Comparison of ENCODE assay signal across 2 fruit fly cellular contexts in the genomic region with DNA sequence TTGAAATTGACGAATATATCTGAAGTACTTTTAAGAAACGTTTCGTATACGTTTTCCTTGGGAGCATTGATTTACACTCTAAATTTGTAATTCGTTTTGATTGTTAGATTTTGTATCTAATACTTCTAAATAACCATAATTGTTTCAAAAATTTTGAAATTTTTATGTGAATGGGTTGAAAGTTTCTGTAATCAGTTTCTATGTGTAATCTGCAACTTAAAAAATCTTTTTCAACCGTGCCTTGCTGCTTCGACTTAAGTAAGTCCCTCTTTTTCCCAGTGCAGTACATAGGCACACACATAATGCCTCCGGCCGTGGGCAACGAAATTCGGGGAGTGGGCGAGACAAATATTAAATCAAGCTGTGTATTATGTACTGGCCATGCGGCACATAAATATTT.
TF ChIP-seq lines count a peak whose summit lies in the region.

No protein-coding gene starts in this region.

- no peak for TF ChIP-seq CTCF in whole organism, embryonic (GFP tag; optimal IDR thresholded peaks at IDR 0.05; lab: Kevin White, UChicago)

TF ChIP-seq in whole organism, embryonic, 481 proteins besides CTCF, POLR2A, EP300 and RAD21 (continues in another document):
- TF ChIP-seq CG33213 (GFP tag; optimal IDR thresholded peaks at IDR 0.05; lab: Kevin White, UChicago) (peak; percentile 25), amos (GFP tag; IDR thresholded peaks at IDR 0.05; lab: Robert Waterston, UW; ENCODE audit: partially characterized antibody) (no peak), Atf6 (GFP tag; IDR thresholded peaks at IDR 0.05; lab: Robert Waterston, UW) (no peak), zf30C (GFP tag; optimal IDR thresholded peaks at IDR 0.05; lab: Kevin White, UChicago) (peak; percentile 52), CG18262 (tag; optimal IDR thresholded peaks at IDR 0.05; lab: Kevin White, UChicago) (peak; percentile 51), CG14710 (tag; optimal IDR thresholded peaks at IDR 0.05; lab: Kevin White, UChicago) (peak; percentile 35), hbn (GFP tag; IDR thresholded peaks at IDR 0.05; lab: Robert Waterston, UW; ENCODE audit: partially characterized antibody) (no peak), Atf-2 (GFP tag; optimal IDR thresholded peaks at IDR 0.05; lab: Kevin White, UChicago) (no peak), CG7372 (GFP tag; IDR thresholded peaks at IDR 0.05; lab: Robert Waterston, UW) (no peak), exex (tag; optimal IDR thresholded peaks at IDR 0.05; lab: Kevin White, UChicago) (no peak), D (optimal IDR thresholded peaks at IDR 0.05; lab: Kevin White, UChicago) (no peak), D (GFP tag; optimal IDR thresholded peaks at IDR 0.05; lab: Kevin White, UChicago) (peak; percentile 1), CG1602 (GFP tag; optimal IDR thresholded peaks at IDR 0.05; lab: Kevin White, UChicago) (peak; percentile 19), CG13775 (GFP tag; optimal IDR thresholded peaks at IDR 0.05; lab: Kevin White, UChicago) (peak; percentile 10), CG9215 (GFP tag; IDR thresholded peaks at IDR 0.05; lab: Robert Waterston, UW) (no peak), az2 (GFP tag; optimal IDR thresholded peaks at IDR 0.05; lab: Kevin White, UChicago) (peak; percentile 26), Oli (tag; optimal IDR thresholded peaks at IDR 0.05; lab: Kevin White, UChicago) (peak; percentile 26), gcm2 (GFP tag; optimal IDR thresholded peaks at IDR 0.05; lab: Kevin White, UChicago) (no peak), CG4617 (GFP tag; optimal IDR thresholded peaks at IDR 0.05; lab: Kevin White, UChicago; ENCODE audit: borderline replicate concordance) (no peak), CG43689 (GFP tag; IDR thresholded peaks at IDR 0.05; lab: Robert Waterston, UW) (no peak), slp2 (GFP tag; optimal IDR thresholded peaks at IDR 0.05; lab: Kevin White, UChicago) (no peak), CG10654 (GFP tag; optimal IDR thresholded peaks at IDR 0.05; lab: Kevin White, UChicago) (no peak), disco-r (GFP tag; optimal IDR thresholded peaks at IDR 0.05; lab: Kevin White, UChicago) (no peak), maf-S (GFP tag; optimal IDR thresholded peaks at IDR 0.05; lab: Kevin White, UChicago) (no peak), CG4424 (GFP tag; optimal IDR thresholded peaks at IDR 0.05; lab: Kevin White, UChicago) (peak; percentile 15), tx (GFP tag; optimal IDR thresholded peaks at IDR 0.05; lab: Kevin White, UChicago) (no peak), GATAe (GFP tag; conservative IDR thresholded peaks at IDR 0.05; lab: Robert Waterston, UW) (no peak), sisA (GFP tag; IDR thresholded peaks at IDR 0.05; lab: Robert Waterston, UW) (peak; percentile 15; the same call in 1 of the 2 replicates), CG9727 (GFP tag; optimal IDR thresholded peaks at IDR 0.05; lab: Kevin White, UChicago) (peak; percentile 38), H15 (GFP tag; IDR thresholded peaks at IDR 0.05; lab: Robert Waterston, UW) (peak; percentile 32; the same call in 2 of the 3 replicates), CG32532 (GFP tag; IDR thresholded peaks at IDR 0.05; lab: Robert Waterston, UW) (no peak), CG9437 (GFP tag; optimal IDR thresholded peaks at IDR 0.05; lab: Kevin White, UChicago) (peak; percentile 8), CG10979 (tag; optimal IDR thresholded peaks at IDR 0.05; lab: Kevin White, UChicago) (peak; percentile 60), CG11504 (tag; optimal IDR thresholded peaks at IDR 0.05; lab: Kevin White, UChicago) (no peak), ase (GFP tag; IDR thresholded peaks at IDR 0.05; lab: Robert Waterston, UW) (no peak), bsh (GFP tag; optimal IDR thresholded peaks at IDR 0.05; lab: Kevin White, UChicago) (peak in 1 of 2 experiments; percentile 52), Fer3 (tag; optimal IDR thresholded peaks at IDR 0.05; lab: Kevin White, UChicago) (no peak), ara (GFP tag; IDR thresholded peaks at IDR 0.05; lab: Robert Waterston, UW) (peak; percentile 34; the same call in 1 of the 2 replicates), CG14667 (GFP tag; IDR thresholded peaks at IDR 0.05; lab: Robert Waterston, UW) (0 out of 2 replicates have a peak, but pooled peaks have one; percentile 12), Trl (optimal IDR thresholded peaks at IDR 0.05; lab: Kevin White, UChicago) (no peak), Trl (GFP tag; optimal IDR thresholded peaks at IDR 0.05; lab: Kevin White, UChicago) (no peak), CG42726 (GFP tag; IDR thresholded peaks at IDR 0.05; lab: Robert Waterston, UW; ENCODE audit: partially characterized antibody) (no peak)

TF ChIP-seq in whole organism, prepupa, 60 proteins besides CTCF, POLR2A, EP300 and RAD21:
- TF ChIP-seq Eip78C (GFP tag; lab: Kevin White, UChicago): peak; percentile 28
- no peak for TF ChIP-seq CG8319 (GFP tag; optimal IDR thresholded peaks at IDR 0.05; lab: Kevin White, UChicago)
